Worm (Caenorhabditis elegans) whole organism, L3 larva: ENCODE data around the gene AC7.3.
A peak's percentile ranks its signal among the peaks of the same experiment; 100 is the strongest.

Source experiments
- R02D3.7 ChIP-seq: fragments of 150-350 bp; optimal IDR thresholded peaks from 2 replicates; lab custom pipeline; 2014; ENCODE audit warnings: missing biosample characterization, missing genetic modification characterization
- ZK546.5 ChIP-seq: sonication (generic microtip); optimal IDR thresholded peaks from 2 replicates; lab custom pipeline; 2017; ENCODE audit warnings: missing biosample characterization, missing genetic modification characterization
- aly-2 ChIP-seq: fragments of 150-350 bp; optimal IDR thresholded peaks from 2 replicates; lab custom pipeline; 2014; ENCODE audit warnings: missing biosample characterization, missing genetic modification characterization
- ama-1 ChIP-seq: fragments of 150-350 bp; optimal IDR thresholded peaks from 2 replicates; lab custom pipeline; 2018
- ceh-16 ChIP-seq: sonication (generic microtip); optimal IDR thresholded peaks from 2 replicates; lab custom pipeline; 2017; ENCODE audit warnings: missing biosample characterization, missing genetic modification characterization
- ceh-28 ChIP-seq: fragments of 150-350 bp; optimal IDR thresholded peaks from 2 replicates; lab custom pipeline; 2014; ENCODE audit warnings: missing biosample characterization, missing genetic modification reagents, missing genetic modification characterization
- ceh-82 ChIP-seq: fragments of 150-350 bp; optimal IDR thresholded peaks from 2 replicates; lab custom pipeline; 2014; ENCODE audit warnings: missing biosample characterization, missing genetic modification characterization
- ceh-9 ChIP-seq: sonication (generic microtip); optimal IDR thresholded peaks from 2 replicates; lab custom pipeline; 2018; ENCODE audit warnings: missing biosample characterization, missing genetic modification characterization
- daf-12 ChIP-seq: fragments of 150-350 bp; optimal IDR thresholded peaks from 2 replicates; lab custom pipeline; 2014; ENCODE audit warnings: missing biosample characterization, missing genetic modification reagents, missing genetic modification characterization
- egl-27 ChIP-seq: sonication (generic microtip); optimal IDR thresholded peaks from 4 replicates; lab custom pipeline; 2017; ENCODE audit warnings: missing biosample characterization, missing genetic modification reagents, missing genetic modification characterization
- egl-5 ChIP-seq: fragments of 150-350 bp; optimal IDR thresholded peaks from 2 replicates; lab custom pipeline; 2017; ENCODE audit warnings: missing biosample characterization, missing genetic modification reagents, missing genetic modification characterization, inconsistent platforms
- elt-1 ChIP-seq: fragments of 150-350 bp; optimal IDR thresholded peaks from 2 replicates; lab custom pipeline; 2014; ENCODE audit warnings: missing biosample characterization, missing genetic modification characterization
- elt-2 ChIP-seq: sonication (generic microtip); optimal IDR thresholded peaks from 2 replicates; lab custom pipeline; 2016; ENCODE audit warnings: missing genetic modification reagents, mild to moderate bottlenecking, missing genetic modification characterization, missing compliant biosample characterization
- elt-3 ChIP-seq, 3 experiments: fragments of 150-350 bp in 1 of 3; sonication (generic microtip) in 2 of 3; optimal IDR thresholded peaks; 2 replicates in 2 of 3; 4 replicates in 1 of 3; lab custom pipeline; 2014 to 2017; ENCODE audit warnings: missing biosample characterization in 3 of 3, missing genetic modification characterization in 3 of 3
- fkh-10 ChIP-seq: sonication (generic microtip); optimal IDR thresholded peaks from 2 replicates; lab custom pipeline; 2017; ENCODE audit warnings: missing biosample characterization, missing genetic modification reagents, missing genetic modification characterization
- fkh-2 ChIP-seq: fragments of 150-350 bp; optimal IDR thresholded peaks from 2 replicates; lab custom pipeline; 2014; ENCODE audit warnings: missing biosample characterization, missing genetic modification reagents, missing genetic modification characterization
- fos-1 ChIP-seq: fragments of 150-350 bp; optimal IDR thresholded peaks from 2 replicates; lab custom pipeline; 2014; ENCODE audit warnings: missing biosample characterization, missing genetic modification characterization
- hmg-11 ChIP-seq: sonication (generic microtip); optimal IDR thresholded peaks from 2 replicates; lab custom pipeline; 2016; ENCODE audit warnings: missing genetic modification characterization, missing compliant biosample characterization
- jun-1 ChIP-seq: fragments of 150-350 bp; optimal IDR thresholded peaks from 2 replicates; lab custom pipeline; 2014; ENCODE audit warnings: missing biosample characterization, missing genetic modification reagents, missing genetic modification characterization
- lin-15B ChIP-seq: fragments of 150-350 bp; optimal IDR thresholded peaks from 2 replicates; lab custom pipeline; 2014; ENCODE audit warnings: missing biosample characterization, missing genetic modification characterization
- lin-39 ChIP-seq: fragments of 150-350 bp; optimal IDR thresholded peaks from 2 replicates; lab custom pipeline; 2018; ENCODE audit warnings: missing biosample characterization, missing genetic modification reagents, missing genetic modification characterization
- lsy-12 ChIP-seq: sonication (generic microtip); optimal IDR thresholded peaks from 2 replicates; lab custom pipeline; 2016; ENCODE audit warnings: mild to moderate bottlenecking, missing genetic modification characterization, missing compliant biosample characterization
- mdl-1 ChIP-seq: fragments of 150-350 bp; optimal IDR thresholded peaks from 2 replicates; lab custom pipeline; 2014; ENCODE audit warnings: missing biosample characterization, missing genetic modification characterization
- mml-1 ChIP-seq: fragments of 150-350 bp; sonication (generic microtip); optimal IDR thresholded peaks from 3 replicates; lab custom pipeline; 2014; ENCODE audit warnings: missing biosample characterization, missing genetic modification characterization
- nfya-1 ChIP-seq: sonication (generic microtip); optimal IDR thresholded peaks from 2 replicates; lab custom pipeline; 2017; ENCODE audit warnings: missing genetic modification characterization, mild to moderate bottlenecking, missing compliant biosample characterization, antibody characterized with exemption, moderate library complexity; ENCODE audit not compliant: insufficient read depth
- nhr-11 ChIP-seq: fragments of 150-350 bp; optimal IDR thresholded peaks from 2 replicates; lab custom pipeline; 2014; ENCODE audit warnings: missing biosample characterization, missing genetic modification characterization
- nhr-12 ChIP-seq: fragments of 150-350 bp; optimal IDR thresholded peaks from 2 replicates; lab custom pipeline; 2014; ENCODE audit warnings: missing biosample characterization, missing genetic modification characterization
- nhr-23 ChIP-seq: fragments of 150-350 bp; optimal IDR thresholded peaks from 2 replicates; lab custom pipeline; 2014; ENCODE audit warnings: missing biosample characterization, missing genetic modification reagents, missing genetic modification characterization
- nhr-237 ChIP-seq: fragments of 150-350 bp; optimal IDR thresholded peaks from 2 replicates; lab custom pipeline; 2014; ENCODE audit warnings: missing biosample characterization, missing genetic modification characterization
- nhr-25 ChIP-seq: sonication (generic microtip); optimal IDR thresholded peaks from 2 replicates; lab custom pipeline; 2017; ENCODE audit warnings: missing biosample characterization, missing genetic modification characterization
- nhr-28 ChIP-seq: fragments of 150-350 bp; optimal IDR thresholded peaks from 2 replicates; lab custom pipeline; 2014; ENCODE audit warnings: missing biosample characterization, missing genetic modification characterization
- nhr-43 ChIP-seq: sonication (generic microtip); optimal IDR thresholded peaks from 2 replicates; lab custom pipeline; 2016; ENCODE audit warnings: mild to moderate bottlenecking, missing genetic modification characterization, missing compliant biosample characterization; ENCODE audit not compliant: poor library complexity, severe bottlenecking
- nhr-67 ChIP-seq: fragments of 150-350 bp; optimal IDR thresholded peaks from 2 replicates; lab custom pipeline; 2014; ENCODE audit warnings: missing biosample characterization, missing genetic modification characterization
- nhr-76 ChIP-seq: fragments of 150-350 bp; sonication (generic microtip); optimal IDR thresholded peaks from 5 replicates; lab custom pipeline; 2014; ENCODE audit warnings: missing biosample characterization, missing genetic modification characterization
- nhr-77 ChIP-seq: fragments of 150-350 bp; optimal IDR thresholded peaks from 2 replicates; lab custom pipeline; 2014; ENCODE audit warnings: missing biosample characterization, missing genetic modification characterization
- pha-4 ChIP-seq: fragments of 150-350 bp; optimal IDR thresholded peaks from 2 replicates; lab custom pipeline; 2014; ENCODE audit warnings: missing biosample characterization, missing genetic modification reagents, missing genetic modification characterization
- sea-2 ChIP-seq: fragments of 150-350 bp; sonication (generic microtip); optimal IDR thresholded peaks from 4 replicates; lab custom pipeline; 2014; ENCODE audit warnings: missing biosample characterization, missing genetic modification reagents, missing genetic modification characterization
- skn-1 ChIP-seq: fragments of 150-350 bp; optimal IDR thresholded peaks from 2 replicates; lab custom pipeline; 2014; ENCODE audit warnings: missing biosample characterization, missing genetic modification characterization
- snpc-4 ChIP-seq: fragments of 150-350 bp; optimal IDR thresholded peaks from 2 replicates; lab custom pipeline; 2014; ENCODE audit warnings: missing biosample characterization, missing genetic modification characterization
- tbx-2 ChIP-seq: sonication (generic microtip); optimal IDR thresholded peaks from 2 replicates; lab custom pipeline; 2016; ENCODE audit warnings: mild to moderate bottlenecking, missing genetic modification characterization, missing compliant biosample characterization
- unc-39 ChIP-seq: sonication (generic microtip); optimal IDR thresholded peaks from 4 replicates; lab custom pipeline; 2017; ENCODE audit warnings: missing biosample characterization, missing genetic modification characterization
- unc-62 ChIP-seq: fragments of 150-350 bp; sonication (generic microtip); optimal IDR thresholded peaks from 4 replicates; lab custom pipeline; 2014; ENCODE audit warnings: missing biosample characterization, missing genetic modification reagents, missing genetic modification characterization
- ztf-11 ChIP-seq: fragments of 150-350 bp; optimal IDR thresholded peaks from 2 replicates; lab custom pipeline; 2014; ENCODE audit warnings: missing biosample characterization, missing genetic modification characterization

AC7.3 gene

DNA sequence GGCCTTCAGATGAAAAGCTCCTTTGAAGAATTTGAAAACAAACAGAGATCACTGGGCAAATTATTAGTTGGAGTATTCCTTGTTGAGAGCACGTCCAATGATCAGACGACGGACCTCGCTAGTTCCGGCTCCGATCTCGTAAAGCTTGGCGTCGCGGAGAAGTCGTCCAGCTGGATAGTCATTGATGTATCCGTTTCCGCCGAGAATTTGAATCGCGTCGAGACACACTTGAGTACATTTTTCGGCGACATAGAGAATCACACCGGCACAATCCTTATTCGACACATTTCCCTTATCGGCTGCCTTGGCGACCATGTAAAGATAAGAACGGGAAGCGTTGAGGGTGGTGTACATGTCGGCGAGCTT lies 24.7 kb upstream of the AC7.3 start:
- TF ChIP-seq aly-2 (tag; lab: Kevin White, UChicago), result no peak
- TF ChIP-seq elt-2 (tag; lab: Kevin White, UChicago), result peak; percentile 25
- no peak for TF ChIP-seq lin-39
- TF ChIP-seq, all 47 proteins: peak for 1

DNA sequence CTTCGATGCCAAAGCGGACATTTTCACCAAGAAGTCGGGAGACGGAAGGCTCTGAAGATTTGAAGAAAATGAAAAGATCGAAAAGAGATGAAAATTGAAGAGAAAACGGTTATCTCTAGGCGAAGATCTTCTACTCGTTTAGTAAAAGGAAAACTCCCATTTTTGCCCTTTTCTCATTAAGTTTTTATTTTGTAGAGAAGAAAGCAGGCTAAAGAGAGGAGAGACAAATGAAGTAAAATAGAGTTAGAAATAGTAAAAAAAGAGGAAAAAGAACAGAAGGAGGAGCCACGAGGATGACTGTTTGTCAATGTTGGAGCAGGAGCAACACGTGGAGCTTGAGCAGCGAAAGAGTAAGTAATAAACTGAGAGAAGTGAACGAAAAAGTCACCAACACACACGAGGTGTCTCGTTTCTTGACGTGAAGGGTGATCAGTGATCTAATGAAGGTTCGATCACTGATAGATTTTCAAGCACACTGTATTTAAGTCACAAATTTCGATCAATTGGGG lies 22.8 kb upstream of the AC7.3 start, which contains the start of gene ivd-1:
Gene ivd-1, minus strand, starts transcription at position 51 of the 509 bp plus-strand sequence.
- TF ChIP-seq lsy-12 (no peak), mdl-1 (tag; lab: Kevin White, UChicago) (peak; percentile 8), elt-2 (tag; lab: Kevin White, UChicago) (peak; percentile 75), sea-2 (no peak), nhr-11 (no peak), nhr-28 (no peak), ceh-16 (tag; lab: Kevin White, UChicago) (no peak), pha-4 (peak; percentile 75), fkh-10 (no peak), nhr-43 (no peak), fkh-2 (tag; lab: Kevin White, UChicago) (no peak), ceh-82 (tag; lab: Kevin White, UChicago) (no peak)

DNA sequence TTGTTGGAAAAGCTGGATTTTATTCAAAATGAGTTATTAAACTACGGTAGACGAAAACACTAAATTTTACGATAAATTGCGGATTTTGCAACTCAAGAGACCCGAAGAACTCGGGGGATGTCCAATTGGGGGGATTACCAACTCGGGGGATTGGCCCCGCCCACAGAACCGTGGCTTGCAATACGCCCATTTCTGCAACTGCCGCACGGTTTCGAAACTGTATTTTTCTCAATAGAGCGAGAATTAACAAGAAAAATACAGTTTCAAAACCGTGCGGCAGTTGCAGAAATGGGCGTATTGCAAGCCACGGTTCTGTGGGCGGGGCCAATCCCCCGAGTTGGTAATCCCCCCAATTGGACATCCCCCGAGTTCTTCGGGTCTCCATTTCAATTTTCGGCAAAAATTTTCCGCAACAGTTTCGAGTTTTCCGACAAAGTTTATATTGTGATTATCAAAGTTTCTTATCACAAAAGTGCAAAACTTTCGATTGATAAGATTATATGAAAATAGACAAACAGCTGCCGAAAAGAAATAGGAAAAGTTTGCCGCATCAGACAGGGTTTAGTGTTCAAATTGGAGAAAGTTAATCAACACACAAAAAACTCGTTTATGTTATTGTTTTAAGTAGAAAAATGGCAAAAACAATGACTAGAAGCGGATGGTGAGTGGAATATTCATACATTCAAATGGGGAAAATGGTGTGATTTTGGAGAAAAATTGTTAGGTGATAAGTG lies 21.7 kb upstream of the AC7.3 start:
- peak; percentile 28 for TF ChIP-seq nhr-23
- TF ChIP-seq elt-2 (tag; lab: Kevin White, UChicago), result peak; percentile 79
- TF ChIP-seq nhr-25 (tag; lab: Kevin White, UChicago), result peak; percentile 35
- peak; percentile 12 for TF ChIP-seq nfya-1 (tag; lab: Kevin White, UChicago)
- TF ChIP-seq elt-3 (tag; optimal IDR thresholded peaks at IDR 0.05; lab: Kevin White, UChicago), result peak in 1 of 3 experiments; percentile 92

DNA sequence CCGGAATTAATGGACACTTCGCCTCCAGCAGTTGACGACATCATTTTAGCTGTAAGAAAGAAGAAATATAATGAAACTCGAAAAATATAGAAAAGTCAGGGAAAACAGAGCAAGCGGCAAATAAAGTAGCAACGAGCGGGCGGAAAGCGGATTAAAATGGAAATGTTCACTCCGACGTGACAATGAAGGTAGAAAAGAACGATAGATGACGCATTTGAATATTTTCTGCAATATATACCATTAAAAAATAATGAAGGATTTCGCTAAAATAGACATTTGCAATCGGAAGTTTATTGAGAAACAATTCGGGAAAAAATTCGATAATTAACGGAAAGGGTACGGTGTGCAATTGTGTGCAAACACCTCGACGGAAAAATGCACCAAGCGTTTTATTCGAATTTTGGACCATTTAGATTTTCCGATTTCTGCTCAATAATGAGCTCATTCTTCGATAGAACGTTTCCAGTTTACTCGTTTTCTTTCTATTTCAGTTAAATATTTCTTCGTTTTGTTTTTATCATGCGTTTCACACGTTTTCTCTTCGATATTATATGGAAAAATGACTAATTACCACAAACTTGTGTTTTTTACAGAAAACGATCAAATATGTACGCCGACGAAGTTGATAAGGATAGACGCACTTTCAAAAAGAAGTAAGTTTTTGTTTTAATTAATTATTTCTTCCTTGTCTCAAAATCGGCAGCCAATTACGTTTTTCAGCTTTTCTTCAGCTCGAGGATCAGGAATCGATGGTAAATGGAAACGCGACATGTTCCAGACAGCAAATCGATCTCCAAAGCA lies 20.4 kb upstream of the AC7.3 start, which contains the start of the genes snpn-1 and C02B10.4:
Gene snpn-1, minus strand, starts transcription at position 51 of the 801 bp plus-strand sequence.
Gene C02B10.4, plus strand, starts transcription at position 594 of the 801 bp plus-strand sequence.
- TF ChIP-seq fkh-2 (tag; lab: Kevin White, UChicago) (no peak), nhr-77 (no peak), ceh-28 (tag; lab: Kevin White, UChicago) (peak; percentile 24), sea-2 (peak; percentile 22), jun-1 (tag; lab: Kevin White, UChicago) (no peak), ceh-9 (tag; lab: Kevin White, UChicago) (no peak), elt-2 (tag; lab: Kevin White, UChicago) (peak; percentile 11), nhr-76 (tag; lab: Kevin White, UChicago) (no peak), elt-1 (tag; lab: Kevin White, UChicago) (no peak), nhr-67 (tag; lab: Kevin White, UChicago) (no peak), ZK546.5 (no peak), hmg-11 (peak; percentile 34), mdl-1 (tag; lab: Kevin White, UChicago) (no peak), nhr-43 (peak; percentile 5), unc-39 (tag; lab: Kevin White, UChicago) (no peak), R02D3.7 (no peak), nhr-25 (tag; lab: Kevin White, UChicago) (no peak), skn-1 (tag; lab: Kevin White, UChicago) (peak; percentile 33), nfya-1 (tag; lab: Kevin White, UChicago) (peak; percentile 82), elt-3 (tag; optimal IDR thresholded peaks at IDR 0.05; lab: Kevin White, UChicago) (no peak), egl-5 (tag; lab: Kevin White, UChicago) (no peak), pha-4 (peak; percentile 52), daf-12 (no peak), fos-1 (tag; lab: Kevin White, UChicago) (no peak), tbx-2 (tag; lab: Kevin White, UChicago) (no peak), nhr-28 (no peak), lsy-12 (no peak), nhr-12 (tag; lab: Kevin White, UChicago) (no peak), fkh-10 (no peak), lin-15B (tag; lab: Kevin White, UChicago) (peak; percentile 37), nhr-23 (no peak), mml-1 (tag; lab: Kevin White, UChicago) (no peak), nhr-237 (tag; lab: Kevin White, UChicago) (no peak), egl-27 (tag; lab: Kevin White, UChicago) (no peak), unc-62 (no peak), ztf-11 (tag; lab: Kevin White, UChicago) (no peak), ama-1 (lab: Kevin White, UChicago) (no peak), snpc-4 (tag; lab: Kevin White, UChicago) (peak; percentile 10), aly-2 (tag; lab: Kevin White, UChicago) (no peak), nhr-11 (no peak)
